Worm (Caenorhabditis elegans) whole organism, L2 larva: ENCODE measurements around the gene T25B2.1.

Experiments
- C34F6.9 ChIP-seq: fragments of 150-350 bp; optimal IDR thresholded peaks from 2 replicates; lab custom pipeline; 2014; ENCODE audit warnings: missing biosample characterization, missing genetic modification characterization
- F13H6.1 ChIP-seq: sonication (generic microtip); optimal IDR thresholded peaks from 2 replicates; lab custom pipeline; 2016; ENCODE audit warnings: missing genetic modification characterization, missing compliant biosample characterization
- R02D3.7 ChIP-seq: fragments of 150-350 bp; optimal IDR thresholded peaks from 2 replicates; lab custom pipeline; 2014; ENCODE audit warnings: missing biosample characterization, missing genetic modification characterization
- Y55F3AM.14 ChIP-seq: fragments of 200-800 bp; sonication (Bioruptor generic); optimal IDR thresholded peaks from 2 replicates; lab custom pipeline; 2018; ENCODE audit warnings: mild to moderate bottlenecking, missing genetic modification characterization, missing compliant biosample characterization
- ZK546.5 ChIP-seq: sonication (generic microtip); optimal IDR thresholded peaks from 2 replicates; lab custom pipeline; 2017; ENCODE audit warnings: missing biosample characterization, missing genetic modification characterization
- aly-2 ChIP-seq: fragments of 150-350 bp; optimal IDR thresholded peaks from 2 replicates; lab custom pipeline; 2014; ENCODE audit warnings: missing biosample characterization, missing genetic modification characterization
- ama-1 ChIP-seq: fragments of 150-350 bp; optimal IDR thresholded peaks from 2 replicates; lab custom pipeline; 2018; ENCODE audit warnings: inconsistent platforms
- ceh-82 ChIP-seq: fragments of 150-350 bp; optimal IDR thresholded peaks from 2 replicates; lab custom pipeline; 2014; ENCODE audit warnings: missing biosample characterization, missing genetic modification characterization
- crh-2 ChIP-seq: sonication (generic microtip); optimal IDR thresholded peaks from 2 replicates; lab custom pipeline; 2017; ENCODE audit warnings: missing biosample characterization, missing genetic modification characterization
- egl-27 ChIP-seq: sonication (generic microtip); optimal IDR thresholded peaks from 3 replicates; lab custom pipeline; 2017; ENCODE audit warnings: missing biosample characterization, missing genetic modification reagents, missing genetic modification characterization
- elt-1 ChIP-seq: fragments of 150-350 bp; optimal IDR thresholded peaks from 2 replicates; lab custom pipeline; 2014; ENCODE audit warnings: missing biosample characterization, missing genetic modification characterization
- fos-1 ChIP-seq: fragments of 150-350 bp; optimal IDR thresholded peaks from 2 replicates; lab custom pipeline; 2014; ENCODE audit warnings: missing biosample characterization, missing genetic modification characterization
- gmeb-1 ChIP-seq: fragments of 150-350 bp; optimal IDR thresholded peaks from 2 replicates; lab custom pipeline; 2014; ENCODE audit warnings: missing biosample characterization, missing genetic modification characterization
- lin-13 ChIP-seq: fragments of 150-350 bp; optimal IDR thresholded peaks from 2 replicates; lab custom pipeline; 2014; ENCODE audit warnings: missing biosample characterization, missing genetic modification reagents, missing genetic modification characterization
- lin-39 ChIP-seq: fragments of 150-350 bp; optimal IDR thresholded peaks from 2 replicates; lab custom pipeline; 2014; ENCODE audit warnings: missing biosample characterization, missing genetic modification reagents, missing genetic modification characterization
- lsy-2 ChIP-seq, 2 experiments: fragments of 150-350 bp in 1 of 2; sonication (generic microtip) in 1 of 2; optimal IDR thresholded peaks; 2 replicates each; lab custom pipeline; 2014 to 2017; ENCODE audit warnings: missing biosample characterization in 2 of 2, missing genetic modification characterization in 2 of 2
- mab-5 ChIP-seq: fragments of 150-350 bp; optimal IDR thresholded peaks from 2 replicates; lab custom pipeline; 2014; ENCODE audit warnings: missing biosample characterization, missing genetic modification characterization
- mbf-1 ChIP-seq: sonication (generic microtip); optimal IDR thresholded peaks from 2 replicates; lab custom pipeline; 2017; ENCODE audit warnings: missing biosample characterization, missing genetic modification characterization
- nhr-10 ChIP-seq: sonication (generic microtip); optimal IDR thresholded peaks from 2 replicates; lab custom pipeline; 2017; ENCODE audit warnings: missing biosample characterization, missing genetic modification characterization
- nhr-11 ChIP-seq: fragments of 150-350 bp; optimal IDR thresholded peaks from 2 replicates; lab custom pipeline; 2014; ENCODE audit warnings: missing biosample characterization, missing genetic modification characterization
- nhr-12 ChIP-seq: fragments of 150-350 bp; optimal IDR thresholded peaks from 2 replicates; lab custom pipeline; 2014; ENCODE audit warnings: missing biosample characterization, missing genetic modification characterization
- nhr-129 ChIP-seq: fragments of 150-350 bp; optimal IDR thresholded peaks from 2 replicates; lab custom pipeline; 2014; ENCODE audit warnings: missing biosample characterization, missing genetic modification characterization
- nhr-23 ChIP-seq: fragments of 150-350 bp; optimal IDR thresholded peaks from 2 replicates; lab custom pipeline; 2014; ENCODE audit warnings: missing biosample characterization, missing genetic modification reagents, missing genetic modification characterization
- nhr-237 ChIP-seq: fragments of 150-350 bp; optimal IDR thresholded peaks from 2 replicates; lab custom pipeline; 2014; ENCODE audit warnings: missing biosample characterization, missing genetic modification characterization
- nhr-25 ChIP-seq: fragments of 150-350 bp; sonication (generic microtip); optimal IDR thresholded peaks from 3 replicates; lab custom pipeline; 2014; ENCODE audit warnings: missing biosample characterization, missing genetic modification characterization
- nhr-6 ChIP-seq: fragments of 150-350 bp; optimal IDR thresholded peaks from 2 replicates; lab custom pipeline; 2014; ENCODE audit warnings: missing biosample characterization, missing genetic modification characterization
- nhr-77 ChIP-seq: fragments of 150-350 bp; optimal IDR thresholded peaks from 2 replicates; lab custom pipeline; 2014; ENCODE audit warnings: missing biosample characterization, missing genetic modification characterization
- sem-4 ChIP-seq: fragments of 150-350 bp; optimal IDR thresholded peaks from 2 replicates; lab custom pipeline; 2014; ENCODE audit warnings: missing biosample characterization, missing genetic modification reagents, missing genetic modification characterization
- skn-1 ChIP-seq: sonication (generic microtip); optimal IDR thresholded peaks from 2 replicates; lab custom pipeline; 2017; ENCODE audit warnings: missing biosample characterization, missing genetic modification characterization
- sma-3 ChIP-seq: sonication (generic microtip); optimal IDR thresholded peaks from 2 replicates; lab custom pipeline; 2016; ENCODE audit warnings: missing genetic modification reagents, missing genetic modification characterization, missing compliant biosample characterization
- sma-9 ChIP-seq, 2 experiments: fragments of 150-350 bp in 1 of 2; sonication (generic microtip) in 1 of 2; optimal IDR thresholded peaks; 2 replicates each; lab custom pipeline; 2014 to 2016; ENCODE audit warnings: missing genetic modification characterization in 2 of 2, mild to moderate bottlenecking in 1 of 2, missing biosample characterization in 1 of 2, missing compliant biosample characterization in 1 of 2, missing genetic modification reagents in 1 of 2, moderate library complexity in 1 of 2
- snpc-4 ChIP-seq: fragments of 150-350 bp; optimal IDR thresholded peaks from 2 replicates; lab custom pipeline; 2014; ENCODE audit warnings: missing biosample characterization, missing genetic modification characterization
- unc-55 ChIP-seq: fragments of 150-350 bp; sonication (generic microtip); optimal IDR thresholded peaks from 3 replicates; lab custom pipeline; 2014; ENCODE audit warnings: missing biosample characterization, missing genetic modification reagents, missing genetic modification characterization
- unc-62 ChIP-seq: fragments of 150-350 bp; optimal IDR thresholded peaks from 2 replicates; lab custom pipeline; 2014; ENCODE audit warnings: missing biosample characterization, missing genetic modification reagents, missing genetic modification characterization
- zag-1 ChIP-seq: fragments of 150-350 bp; optimal IDR thresholded peaks from 2 replicates; lab custom pipeline; 2014; ENCODE audit warnings: missing biosample characterization, missing genetic modification characterization
- ztf-1 ChIP-seq: fragments of 200-800 bp; sonication (Bioruptor generic); conservative IDR thresholded peaks from 2 replicates; pipeline ENCODE4 v1.3.6; 2022; ENCODE audit warnings: missing genetic modification characterization, missing compliant biosample characterization
- ztf-11 ChIP-seq: sonication (generic microtip); optimal IDR thresholded peaks from 2 replicates; lab custom pipeline; 2017; ENCODE audit warnings: missing biosample characterization, missing genetic modification characterization

Gene T25B2.1

DNA sequence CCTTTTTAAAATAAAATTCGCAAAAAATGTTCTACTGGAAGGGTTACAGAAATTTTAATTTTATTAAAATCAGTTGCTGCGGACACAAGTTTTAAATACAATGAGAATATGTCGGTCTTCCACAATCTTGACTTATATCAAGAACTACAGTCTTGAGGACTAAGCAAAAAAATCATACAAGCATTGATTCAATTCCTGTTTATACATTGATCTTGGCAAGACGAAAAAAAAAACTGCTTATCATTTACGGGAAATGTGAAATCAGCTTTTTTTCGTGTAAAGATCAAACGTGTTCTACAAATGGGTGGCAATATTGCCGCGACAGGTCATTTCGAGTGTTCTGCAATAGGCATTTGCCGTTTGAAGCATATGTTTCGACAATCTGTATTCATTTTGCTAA is 11.0 kb downstream of the T25B2.1 start, which contains the start of gene T13C5.2:
T13C5.2 (plus strand) TSS at position 301 of the 400 bp plus-strand sequence.
- TF ChIP-seq sem-4 (tag; lab: Kevin White, UChicago) (no peak), fos-1 (tag; lab: Kevin White, UChicago) (no peak), F13H6.1 (tag; lab: Kevin White, UChicago) (no peak), egl-27 (tag; lab: Kevin White, UChicago) (no peak), snpc-4 (tag; lab: Kevin White, UChicago) (no peak), gmeb-1 (tag; lab: Kevin White, UChicago) (no peak), nhr-129 (tag; lab: Kevin White, UChicago) (no peak), ceh-82 (no peak), C34F6.9 (tag; lab: Kevin White, UChicago) (no peak), skn-1 (tag; lab: Kevin White, UChicago) (no peak), lin-13 (no peak), nhr-25 (tag; lab: Kevin White, UChicago) (no peak), unc-55 (GFP tag; lab: Kevin White, UChicago) (no peak), ama-1 (lab: Kevin White, UChicago) (no peak), nhr-11 (tag; lab: Kevin White, UChicago) (no peak), mab-5 (tag; lab: Kevin White, UChicago) (no peak), lsy-2 (tag; optimal IDR thresholded peaks at IDR 0.05; lab: Kevin White, UChicago) (no peak), nhr-10 (no peak), aly-2 (tag; lab: Kevin White, UChicago) (no peak)

DNA sequence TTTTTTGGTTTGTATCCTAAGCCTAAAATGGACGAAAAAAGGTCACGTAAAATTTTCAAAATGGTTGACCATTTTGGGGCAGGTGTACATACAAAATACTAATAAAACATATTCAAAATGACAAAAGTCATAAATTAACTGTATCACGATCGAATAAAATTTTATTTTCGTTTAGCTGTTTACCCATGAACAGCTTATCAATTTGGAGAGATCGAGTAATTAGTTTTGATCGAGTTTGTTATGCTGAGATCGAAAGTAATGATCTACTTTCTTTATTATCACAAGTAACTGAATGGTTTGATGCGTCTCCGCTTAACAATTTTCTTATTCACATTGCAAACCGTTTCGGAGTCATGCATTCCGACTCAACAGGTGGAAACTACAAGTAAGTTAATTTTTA is 14.1 kb downstream of the T25B2.1 start, which contains the start of gene T13C5.10:
T13C5.10 (plus strand) TSS at position 301 of the 400 bp plus-strand sequence.
- TF ChIP-seq lin-39 (tag; lab: Kevin White, UChicago): no peak

DNA sequence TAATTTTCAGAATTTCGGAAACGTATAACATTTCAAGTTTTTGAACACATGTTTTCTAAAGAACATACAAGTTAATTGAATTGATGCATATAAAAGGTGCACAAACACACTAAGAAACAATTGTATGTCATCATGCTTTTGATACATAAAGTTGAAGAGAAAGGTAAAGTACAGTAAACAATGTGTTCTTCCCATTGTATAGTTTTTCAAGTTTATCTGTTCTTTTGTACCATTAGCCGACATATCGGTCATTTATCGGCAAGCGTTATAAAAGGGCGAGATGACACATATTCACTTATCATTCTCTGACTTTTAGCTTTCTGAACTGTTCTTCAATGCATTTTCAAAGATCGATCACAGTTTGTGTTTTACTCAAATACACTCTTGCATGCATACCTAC is 16.2 kb downstream of the T25B2.1 start, which contains the start of gene T13C5.9:
T13C5.9 (plus strand) TSS at position 301 of the 400 bp plus-strand sequence.
- TF ChIP-seq ZK546.5 (tag; lab: Kevin White, UChicago) (no peak), R02D3.7 (tag; lab: Kevin White, UChicago) (no peak), unc-62 (GFP tag; lab: Kevin White, UChicago) (no peak), nhr-6 (tag; lab: Kevin White, UChicago) (no peak), zag-1 (tag; lab: Kevin White, UChicago) (no peak), nhr-25 (tag; lab: Kevin White, UChicago) (no peak), lsy-2 (tag; optimal IDR thresholded peaks at IDR 0.05; lab: Kevin White, UChicago) (no peak), Y55F3AM.14 (GFP tag; lab: Kevin White, UChicago) (no peak), nhr-237 (tag; lab: Kevin White, UChicago) (no peak), skn-1 (tag; lab: Kevin White, UChicago) (no peak), gmeb-1 (tag; lab: Kevin White, UChicago) (no peak), nhr-77 (tag; lab: Kevin White, UChicago) (no peak), ztf-11 (tag; lab: Kevin White, UChicago) (no peak), nhr-12 (no peak)

DNA sequence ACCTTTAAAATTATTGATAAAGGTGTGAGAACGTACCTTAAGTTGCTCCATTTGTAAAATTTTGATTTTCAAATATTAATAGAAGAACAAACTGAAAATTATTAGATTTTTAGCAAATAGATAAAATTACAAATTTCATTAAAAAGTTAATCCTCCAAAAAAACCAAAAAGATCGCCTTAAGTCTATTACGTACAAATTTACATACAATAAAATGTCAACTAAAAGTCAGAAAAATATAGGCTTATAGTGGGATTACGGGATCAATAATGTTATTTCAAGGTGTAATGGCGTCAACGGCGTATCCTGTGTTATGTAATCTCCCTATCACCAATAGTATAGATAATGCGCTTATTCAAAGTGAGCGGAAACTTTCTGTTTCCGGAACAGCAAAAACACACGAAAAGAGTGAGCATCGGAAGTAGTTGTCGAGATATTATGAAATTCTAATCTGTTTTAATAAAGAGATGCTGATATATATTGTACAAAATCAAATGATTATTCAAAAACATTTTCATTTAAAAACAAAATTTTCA is 20.5 kb downstream of the T25B2.1 start, which contains the start of gene ceh-54:
ceh-54 (minus strand) TSS at position 51 of the 534 bp plus-strand sequence.
- TF ChIP-seq unc-62 (GFP tag; lab: Kevin White, UChicago) (no peak), ZK546.5 (tag; lab: Kevin White, UChicago) (no peak), egl-27 (tag; lab: Kevin White, UChicago) (no peak), mbf-1 (tag; lab: Kevin White, UChicago) (no peak), C34F6.9 (tag; lab: Kevin White, UChicago) (no peak), crh-2 (tag; lab: Kevin White, UChicago) (no peak), lin-39 (tag; lab: Kevin White, UChicago) (no peak), nhr-77 (tag; lab: Kevin White, UChicago) (no peak), sma-9 (GFP tag; optimal IDR thresholded peaks at IDR 0.05; lab: Kevin White, UChicago) (peak; percentile 3), sma-9 (tag; optimal IDR thresholded peaks at IDR 0.05; lab: Kevin White, UChicago) (no peak)

DNA sequence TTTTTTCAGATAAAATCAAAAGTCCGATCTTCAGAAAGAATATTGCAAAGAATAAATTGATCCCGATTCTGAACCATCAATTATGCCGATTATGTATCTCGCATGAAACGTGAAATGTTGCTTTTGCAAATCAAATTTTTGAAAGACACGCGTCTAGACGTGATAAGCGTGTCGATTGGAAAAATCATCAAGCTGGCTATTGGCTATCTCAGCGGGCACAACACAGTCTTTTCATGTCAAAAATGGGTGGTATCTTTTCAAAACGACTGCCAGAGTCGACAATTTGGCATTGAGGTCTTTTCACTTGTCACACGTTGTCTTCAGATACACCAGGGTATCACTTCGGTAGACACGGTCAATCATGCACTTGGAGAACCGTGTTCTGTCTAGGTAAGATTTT is 22.9 kb downstream of the T25B2.1 start, which contains the start of gene daf-9:
daf-9 (plus strand) TSS at position 301 of the 400 bp plus-strand sequence.
- no peak for TF ChIP-seq sma-3 (GFP tag; lab: Kevin White, UChicago)
- TF ChIP-seq zag-1 (tag; lab: Kevin White, UChicago): no peak
- TF ChIP-seq elt-1 (tag; lab: Kevin White, UChicago): no peak
- TF ChIP-seq Y55F3AM.14 (GFP tag; lab: Kevin White, UChicago): no peak
- no peak for TF ChIP-seq skn-1 (tag; lab: Kevin White, UChicago)
- no peak for TF ChIP-seq nhr-23
- TF ChIP-seq ztf-1 (GFP tag; lab: Robert Waterston, UW): no peak
- TF ChIP-seq unc-55 (GFP tag; lab: Kevin White, UChicago): no peak
- no peak for TF ChIP-seq ceh-82
- TF ChIP-seq gmeb-1 (tag; lab: Kevin White, UChicago): no peak
- TF ChIP-seq F13H6.1 (tag; lab: Kevin White, UChicago): no peak
